Worm (Caenorhabditis elegans) whole organism, young adult: ENCODE data around the gene Y116A8C.25.
A peak's percentile ranks its signal among the peaks of the same experiment; 100 is the strongest.

Experiments
- B0261.1 ChIP-seq: sonication (generic microtip); optimal IDR thresholded peaks from 2 replicates; lab custom pipeline; 2016; ENCODE audit warnings: mild to moderate bottlenecking, missing genetic modification characterization, moderate library complexity, missing compliant biosample characterization
- D2030.7 ChIP-seq: fragments of 200-800 bp; sonication (Bioruptor generic); IDR thresholded peaks from 2 replicates; pipeline ENCODE4 v1.3.6; 2022; ENCODE audit warnings: missing genetic modification reagents, missing genetic modification characterization, missing compliant biosample characterization
- F23B12.7 ChIP-seq: sonication (generic microtip); optimal IDR thresholded peaks from 2 replicates; lab custom pipeline; 2017; ENCODE audit warnings: missing genetic modification characterization, mild to moderate bottlenecking, missing compliant biosample characterization, antibody characterized with exemption, moderate library complexity; ENCODE audit not compliant: insufficient read depth
- F49E8.2 ChIP-seq: sonication (generic microtip); optimal IDR thresholded peaks from 3 replicates; lab custom pipeline; 2017; ENCODE audit warnings: missing genetic modification characterization, mild to moderate bottlenecking, missing compliant biosample characterization, antibody characterized with exemption, moderate library complexity; ENCODE audit not compliant: insufficient read depth
- F57A8.1 ChIP-seq: fragments of 200-800 bp; sonication (Bioruptor generic); optimal IDR thresholded peaks from 2 replicates; lab custom pipeline; 2018; ENCODE audit warnings: mild to moderate bottlenecking, missing genetic modification characterization, moderate library complexity, missing compliant biosample characterization
- Y56A3A.18 ChIP-seq: fragments of 200-800 bp; sonication (Bioruptor generic); IDR thresholded peaks from 2 replicates; pipeline ENCODE4 v1.3.6; 2022; ENCODE audit warnings: missing genetic modification reagents, missing genetic modification characterization, missing compliant biosample characterization
- Y67H2A.10 ChIP-seq: fragments of 200-800 bp; sonication (Bioruptor generic); conservative IDR thresholded peaks from 2 replicates; pipeline ENCODE4 v1.3.6; 2022; ENCODE audit warnings: missing genetic modification reagents, missing genetic modification characterization, missing compliant biosample characterization
- aptf-3 ChIP-seq: fragments of 200-800 bp; sonication (Bioruptor generic); IDR thresholded peaks from 2 replicates; pipeline ENCODE4 v1.3.6; 2022; ENCODE audit warnings: missing genetic modification characterization, missing compliant biosample characterization
- attf-3 ChIP-seq: fragments of 200-800 bp; sonication (Bioruptor generic); conservative IDR thresholded peaks from 2 replicates; pipeline ENCODE4 v1.3.6; 2022; ENCODE audit warnings: missing genetic modification reagents, missing genetic modification characterization, missing compliant biosample characterization
- attf-5 ChIP-seq: fragments of 200-800 bp; sonication (Bioruptor generic); optimal IDR thresholded peaks from 2 replicates; lab custom pipeline; 2018; ENCODE audit warnings: mild to moderate bottlenecking, missing genetic modification characterization, missing compliant biosample characterization
- attf-6 ChIP-seq: fragments of 200-800 bp; sonication (Bioruptor generic); IDR thresholded peaks from 2 replicates; pipeline ENCODE4 v1.3.6; 2022; ENCODE audit warnings: missing genetic modification reagents, missing genetic modification characterization, missing compliant biosample characterization
- cebp-1 ChIP-seq, 2 experiments: fragments of 200-800 bp in 1 of 2; sonication (Bioruptor generic) in 1 of 2; sonication (generic microtip) in 1 of 2; IDR thresholded peaks in 1 of 2; optimal IDR thresholded peaks in 1 of 2; 2 replicates each; pipeline versions ENCODE4 v1.3.6 to Lab custom; 2017 to 2022; ENCODE audit warnings: missing compliant biosample characterization in 2 of 2, missing genetic modification characterization in 2 of 2, mild to moderate bottlenecking in 1 of 2, missing genetic modification reagents in 1 of 2, moderate library complexity in 1 of 2
- ceh-100 ChIP-seq: fragments of 200-800 bp; sonication (Bioruptor generic); IDR thresholded peaks from 2 replicates; pipeline ENCODE4 v1.3.6; 2022; ENCODE audit warnings: missing genetic modification reagents, missing genetic modification characterization, missing compliant biosample characterization
- ceh-79 ChIP-seq: sonication (generic microtip); optimal IDR thresholded peaks from 2 replicates; lab custom pipeline; 2017; ENCODE audit warnings: mild to moderate bottlenecking, missing genetic modification characterization, missing compliant biosample characterization
- ceh-91 ChIP-seq: fragments of 200-800 bp; sonication (Bioruptor generic); IDR thresholded peaks from 2 replicates; pipeline ENCODE4 v1.3.6; 2022; ENCODE audit warnings: missing genetic modification reagents, missing genetic modification characterization, missing compliant biosample characterization
- dox-1 ChIP-seq: fragments of 200-800 bp; sonication (Bioruptor generic); IDR thresholded peaks from 2 replicates; pipeline ENCODE4 v1.3.6; 2022; ENCODE audit warnings: missing genetic modification reagents, missing genetic modification characterization, missing compliant biosample characterization
- egrh-3 ChIP-seq: fragments of 200-800 bp; sonication (Bioruptor generic); IDR thresholded peaks from 2 replicates; pipeline ENCODE4 v1.3.6; 2022; ENCODE audit warnings: missing genetic modification reagents, missing genetic modification characterization, missing compliant biosample characterization
- ekl-4 ChIP-seq: fragments of 200-800 bp; sonication (Bioruptor generic); IDR thresholded peaks from 2 replicates; pipeline ENCODE4 v1.3.6; 2022; ENCODE audit warnings: missing genetic modification reagents, missing genetic modification characterization, missing compliant biosample characterization
- fkh-3 ChIP-seq: sonication (generic microtip); optimal IDR thresholded peaks from 2 replicates; lab custom pipeline; 2016; ENCODE audit warnings: mild to moderate bottlenecking, missing genetic modification characterization, missing compliant biosample characterization
- gei-17 ChIP-seq: fragments of 200-800 bp; sonication (Bioruptor generic); optimal IDR thresholded peaks from 2 replicates; lab custom pipeline; 2018; ENCODE audit warnings: mild to moderate bottlenecking, missing genetic modification characterization, missing compliant biosample characterization
- hmg-1.2 ChIP-seq: fragments of 200-800 bp; sonication (Bioruptor generic); IDR thresholded peaks from 2 replicates; pipeline ENCODE4 v1.3.6; 2022; ENCODE audit warnings: missing genetic modification reagents, missing genetic modification characterization, missing compliant biosample characterization
- hrde-1 ChIP-seq: sonication (generic microtip); optimal IDR thresholded peaks from 2 replicates; lab custom pipeline; 2016; ENCODE audit warnings: missing genetic modification characterization, mild to moderate bottlenecking, missing compliant biosample characterization, moderate library complexity, missing genotype, missing genetic modification reagents, borderline replicate concordance
- lin-35 ChIP-seq, 3 experiments: fragments of 150-350 bp in 2 of 3; sonication (generic microtip) in 1 of 3; optimal IDR thresholded peaks; 2 replicates each; lab custom pipeline; 2014 to 2018; ENCODE audit warnings: missing biosample characterization in 3 of 3, missing genetic modification characterization in 3 of 3, missing genetic modification reagents in 3 of 3
- lsy-27 ChIP-seq: sonication (generic microtip); optimal IDR thresholded peaks from 2 replicates; lab custom pipeline; 2017; ENCODE audit warnings: missing genetic modification characterization, mild to moderate bottlenecking, missing compliant biosample characterization, antibody characterized with exemption, missing genotype, borderline replicate concordance; ENCODE audit not compliant: insufficient read depth
- madf-3 ChIP-seq: fragments of 200-800 bp; sonication (Bioruptor generic); IDR thresholded peaks from 2 replicates; pipeline ENCODE4 v1.3.6; 2022; ENCODE audit warnings: missing genetic modification reagents, missing genetic modification characterization, missing compliant biosample characterization
- madf-6 ChIP-seq: fragments of 200-800 bp; sonication (Bioruptor generic); IDR thresholded peaks from 2 replicates; pipeline ENCODE4 v1.3.6; 2022; ENCODE audit warnings: missing genetic modification reagents, missing genetic modification characterization, missing compliant biosample characterization
- mcd-1 ChIP-seq: fragments of 200-800 bp; sonication (Bioruptor generic); IDR thresholded peaks from 2 replicates; pipeline ENCODE4 v1.3.6; 2022; ENCODE audit warnings: missing genetic modification reagents, missing genetic modification characterization, missing compliant biosample characterization
- nfyb-1 ChIP-seq: fragments of 200-800 bp; sonication (Bioruptor generic); IDR thresholded peaks from 2 replicates; pipeline ENCODE4 v1.3.6; 2022; ENCODE audit warnings: missing genetic modification reagents, missing genetic modification characterization, missing compliant biosample characterization
- snpc-1.3 ChIP-seq: sonication (generic microtip); optimal IDR thresholded peaks from 2 replicates; lab custom pipeline; 2017; ENCODE audit warnings: missing genetic modification characterization, mild to moderate bottlenecking, missing compliant biosample characterization, antibody characterized with exemption, moderate library complexity, missing genotype, missing genetic modification reagents; ENCODE audit not compliant: insufficient read depth
- snpc-3.4 ChIP-seq: sonication (generic microtip); optimal IDR thresholded peaks from 2 replicates; lab custom pipeline; 2017; ENCODE audit warnings: missing genetic modification characterization, mild to moderate bottlenecking, missing compliant biosample characterization, antibody characterized with exemption, moderate library complexity, missing genotype, missing genetic modification reagents
- snpc-4 ChIP-seq, 5 experiments: fragments of 150-350 bp in 1 of 5; sonication (generic microtip) in 4 of 5; optimal IDR thresholded peaks; 2 replicates each; lab custom pipeline; 2014 to 2018; ENCODE audit warnings: missing genetic modification characterization in 5 of 5, missing biosample characterization in 3 of 5, antibody characterized with exemption in 2 of 5, mild to moderate bottlenecking in 2 of 5, missing compliant biosample characterization in 2 of 5, missing genotype in 2 of 5, moderate library complexity in 2 of 5, missing genetic modification reagents in 1 of 5
- somi-1 ChIP-seq: fragments of 200-800 bp; sonication (Bioruptor generic); optimal IDR thresholded peaks from 2 replicates; lab custom pipeline; 2018; ENCODE audit warnings: mild to moderate bottlenecking, missing genetic modification characterization, missing compliant biosample characterization
- zfh-2 ChIP-seq: fragments of 200-800 bp; sonication (Bioruptor generic); conservative IDR thresholded peaks from 2 replicates; pipeline ENCODE4 v1.3.6; 2022; ENCODE audit warnings: missing genetic modification reagents, missing genetic modification characterization, missing compliant biosample characterization
- ztf-18 ChIP-seq: sonication (generic microtip); optimal IDR thresholded peaks from 2 replicates; lab custom pipeline; 2016; ENCODE audit warnings: missing genotype, mild to moderate bottlenecking, missing genetic modification characterization, missing compliant biosample characterization
- ztf-6 ChIP-seq: fragments of 200-800 bp; sonication (Bioruptor generic); IDR thresholded peaks from 2 replicates; pipeline ENCODE4 v1.3.6; 2022; ENCODE audit warnings: missing genetic modification reagents, missing genetic modification characterization, missing compliant biosample characterization

Gene Y116A8C.25

DNA sequence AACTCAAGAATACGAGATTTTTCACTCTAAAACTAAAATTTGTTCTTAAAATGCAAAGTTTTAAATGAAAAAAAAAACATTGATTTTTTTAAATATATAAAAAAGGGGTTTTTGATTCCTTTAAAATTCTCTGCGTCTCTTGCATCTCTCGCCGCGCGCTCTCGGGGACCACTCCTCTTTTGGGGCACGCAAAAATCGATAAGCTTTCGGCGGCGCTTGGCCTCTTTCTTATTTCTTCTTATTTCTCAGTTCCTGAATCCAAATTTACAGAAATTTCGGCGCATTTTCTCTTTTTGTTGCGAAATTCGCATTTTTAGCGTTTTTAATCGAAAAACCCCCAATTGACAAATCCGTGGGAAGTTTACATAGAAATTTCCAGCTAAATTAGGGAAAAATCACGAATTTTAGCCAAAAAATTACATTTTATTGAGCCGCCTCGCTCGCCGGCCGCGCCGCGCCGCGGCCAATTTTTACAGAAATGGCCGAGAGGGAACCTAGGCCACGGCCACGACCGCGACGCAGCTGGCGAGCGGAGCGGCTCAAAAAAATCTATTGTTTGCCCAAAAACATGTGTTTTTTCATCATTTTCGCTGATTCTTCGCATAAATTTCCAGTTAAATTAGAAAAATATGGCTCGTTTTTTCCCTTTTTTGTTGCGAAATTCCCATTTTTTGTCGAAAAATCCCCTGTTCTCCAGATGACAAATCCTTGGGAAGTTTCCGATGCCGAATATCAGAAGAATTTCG is 40.6 kb upstream of the Y116A8C.25 start, which contains the start of gene itsn-1 (continued):
- TF ChIP-seq F49E8.2 (tag; lab: Kevin White, UChicago): peak; percentile 7
- TF ChIP-seq F57A8.1 (GFP tag; lab: Kevin White, UChicago): no peak
- no peak for TF ChIP-seq ceh-79
- no peak for TF ChIP-seq attf-3 (GFP tag; lab: Robert Waterston, UW)
- TF ChIP-seq somi-1 (GFP tag; lab: Kevin White, UChicago): no peak
- TF ChIP-seq madf-6: no peak
- TF ChIP-seq zfh-2: peak; percentile 70; the same call in 1 of the 2 replicates
- peak; percentile 46; the same call in 1 of the 2 replicates for TF ChIP-seq dox-1 (GFP tag; lab: Robert Waterston, UW)
- TF ChIP-seq ceh-91: no peak

DNA sequence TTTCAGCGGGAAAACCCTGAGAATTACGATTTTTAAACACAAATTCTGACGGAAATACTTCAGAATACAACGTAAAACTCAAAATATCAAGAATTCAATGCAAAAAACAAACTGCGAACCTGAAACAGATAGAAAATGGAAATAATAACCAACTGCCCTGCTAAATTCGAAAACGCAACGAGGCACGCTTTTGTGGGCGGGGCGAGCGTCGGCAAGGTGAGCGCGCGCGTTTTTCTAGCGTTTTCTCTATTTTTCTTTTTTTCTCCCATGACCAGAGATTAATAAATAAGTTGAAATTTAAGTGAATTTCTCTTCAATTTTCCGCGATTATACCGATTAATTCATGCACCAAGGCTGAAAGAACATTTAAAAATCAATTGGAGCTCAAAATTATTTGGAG is 40.0 kb upstream of the Y116A8C.25 start, which contains the start of gene uaf-2:
Gene uaf-2, minus strand, starts transcription at position 183 of the 400 bp plus-strand sequence.
- TF ChIP-seq madf-3 (GFP tag; lab: Robert Waterston, UW) (peak; percentile 88), gei-17 (no peak), lin-35 (GFP tag; optimal IDR thresholded peaks at IDR 0.05; lab: Kevin White, UChicago) (no peak), snpc-1.3 (tag; lab: Kevin White, UChicago) (peak; percentile 4), Y67H2A.10 (no peak), ceh-100 (GFP tag; lab: Robert Waterston, UW) (peak; percentile 63), F23B12.7 (tag; lab: Kevin White, UChicago) (peak; percentile 38), snpc-3.4 (tag; lab: Kevin White, UChicago) (peak; percentile 1), B0261.1 (no peak), attf-5 (peak; percentile 56), snpc-4 (GFP tag; optimal IDR thresholded peaks at IDR 0.05; lab: Kevin White, UChicago) (no peak), snpc-4 (tag; optimal IDR thresholded peaks at IDR 0.05; lab: Kevin White, UChicago) (peak in 3 of 4 experiments; percentile 14 to 45 (median 24)), mcd-1 (GFP tag; lab: Robert Waterston, UW) (0 out of 2 replicates have a peak, but pooled peaks have one; percentile 7), nfyb-1 (GFP tag; lab: Robert Waterston, UW) (no peak), D2030.7 (GFP tag; lab: Robert Waterston, UW) (0 out of 2 replicates have a peak, but pooled peaks have one; percentile 10), hmg-1.2 (GFP tag; lab: Robert Waterston, UW) (0 out of 2 replicates have a peak, but pooled peaks have one; percentile 21)

DNA sequence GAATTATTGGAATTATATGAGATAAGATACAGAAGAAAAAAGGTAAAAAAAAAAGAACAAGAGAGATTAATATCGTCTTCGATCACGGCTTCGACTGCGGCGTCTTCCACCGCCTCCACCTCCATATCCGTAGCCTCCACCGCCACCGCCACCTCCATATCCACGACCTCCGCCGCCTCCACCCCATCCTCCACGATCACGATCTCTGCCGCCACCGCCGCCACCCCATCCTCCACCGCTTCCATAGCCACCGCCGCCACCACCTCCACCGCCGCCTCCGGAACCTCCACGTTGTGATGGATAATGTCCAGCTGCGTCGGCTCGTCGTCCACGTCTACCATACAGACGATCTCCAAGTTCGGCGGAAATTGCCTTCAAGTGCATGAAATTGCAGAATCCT is 38.3 kb upstream of the Y116A8C.25 start:
- TF ChIP-seq egrh-3 (GFP tag; lab: Robert Waterston, UW) (peak; percentile 94), aptf-3 (GFP tag; lab: Robert Waterston, UW) (0 out of 2 replicates have a peak, but pooled peaks have one; percentile 20), snpc-1.3 (tag; lab: Kevin White, UChicago) (no peak), zfh-2 (peak; percentile 68; the same call in 1 of the 2 replicates)

DNA sequence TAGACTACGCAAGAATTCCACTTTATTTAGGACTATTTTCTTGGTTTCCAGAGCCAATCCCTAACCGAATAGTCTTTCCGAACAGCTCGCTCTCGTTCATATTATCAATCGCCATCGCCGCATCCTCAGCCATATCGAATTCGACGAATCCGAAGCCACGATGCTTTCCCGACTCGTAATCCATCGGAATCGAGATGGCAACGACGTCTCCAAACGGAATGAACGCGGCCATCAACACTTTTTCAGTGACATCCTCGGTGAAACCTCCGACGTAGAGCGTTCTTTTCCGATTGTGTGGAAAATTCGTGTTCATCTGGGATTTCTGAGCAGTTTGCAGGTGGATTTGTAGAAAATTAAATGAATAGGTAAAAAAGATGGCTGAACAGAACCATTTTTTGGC is 37.8 kb upstream of the Y116A8C.25 start, which contains the start of gene cyn-13:
Gene cyn-13, minus strand, starts transcription at position 313 of the 400 bp plus-strand sequence.
- TF ChIP-seq cebp-1 (GFP tag; IDR thresholded peaks at IDR 0.05; lab: Robert Waterston, UW) (no peak), cebp-1 (tag; optimal IDR thresholded peaks at IDR 0.05; lab: Kevin White, UChicago) (peak; percentile 16), hrde-1 (tag; lab: Kevin White, UChicago) (peak; percentile 54), Y56A3A.18 (0 out of 2 replicates have a peak, but pooled peaks have one; percentile 16), ztf-18 (tag; lab: Kevin White, UChicago) (no peak), madf-6 (peak; percentile 25; the same call in 1 of the 2 replicates), mcd-1 (GFP tag; lab: Robert Waterston, UW) (0 out of 2 replicates have a peak, but pooled peaks have one; percentile 20), lsy-27 (tag; lab: Kevin White, UChicago) (no peak), ztf-6 (no peak), attf-6 (GFP tag; lab: Robert Waterston, UW) (peak; percentile 60), snpc-4 (GFP tag; optimal IDR thresholded peaks at IDR 0.05; lab: Kevin White, UChicago) (no peak), snpc-4 (tag; optimal IDR thresholded peaks at IDR 0.05; lab: Kevin White, UChicago) (peak in 1 of 4 experiments; percentile 71), fkh-3 (tag; lab: Kevin White, UChicago) (peak; percentile 4), snpc-1.3 (tag; lab: Kevin White, UChicago) (no peak), ekl-4 (GFP tag; lab: Robert Waterston, UW) (peak; percentile 48; the same call in 1 of the 2 replicates), F49E8.2 (tag; lab: Kevin White, UChicago) (peak; percentile 41)
